Fruit fly (Drosophila melanogaster) whole organism, adult: ENCODE results near the gene CG15642.

Experiments
- CG11617 ChIP-seq: fragments of 200-800 bp; sonication (Bioruptor generic); optimal IDR thresholded peaks from 2 replicates; lab custom pipeline; 2017; ENCODE audit warnings: mild to moderate bottlenecking, missing biosample characterization, missing genetic modification reagents, missing genetic modification characterization
- CG12768 ChIP-seq: fragments of 200-800 bp; sonication (Bioruptor generic); optimal IDR thresholded peaks from 2 replicates; lab custom pipeline; 2017; ENCODE audit warnings: missing biosample characterization, missing genetic modification characterization, mild to moderate bottlenecking, moderate library complexity, missing genetic modification reagents
- CG14711 ChIP-seq: fragments of 200-800 bp; sonication (Bioruptor generic); optimal IDR thresholded peaks from 2 replicates; lab custom pipeline; 2018; ENCODE audit warnings: missing biosample characterization, mild to moderate bottlenecking, missing genetic modification characterization, moderate library complexity
- CG1620 ChIP-seq: fragments of 200-800 bp; sonication (Bioruptor generic); optimal IDR thresholded peaks from 2 replicates; lab custom pipeline; 2016; ENCODE audit warnings: missing biosample characterization, missing genetic modification characterization
- CG33017 ChIP-seq: fragments of 200-800 bp; sonication (Bioruptor generic); optimal IDR thresholded peaks from 2 replicates; lab custom pipeline; 2018; ENCODE audit warnings: missing biosample characterization, mild to moderate bottlenecking, missing genetic modification characterization, moderate library complexity
- CG5204 ChIP-seq: fragments of 200-800 bp; sonication (Bioruptor generic); optimal IDR thresholded peaks from 2 replicates; lab custom pipeline; 2016; ENCODE audit warnings: missing biosample characterization, missing genetic modification characterization
- CG7045 ChIP-seq: fragments of 200-800 bp; sonication (Bioruptor generic); optimal IDR thresholded peaks from 2 replicates; lab custom pipeline; 2017; ENCODE audit warnings: missing biosample characterization, mild to moderate bottlenecking, missing genetic modification characterization
- CG7101 ChIP-seq: fragments of 200-800 bp; sonication (Bioruptor generic); optimal IDR thresholded peaks from 2 replicates; lab custom pipeline; 2018; ENCODE audit warnings: missing biosample characterization, mild to moderate bottlenecking, missing genetic modification characterization, moderate library complexity
- Clk ChIP-seq: fragments of 200-800 bp; sonication (Bioruptor generic); optimal IDR thresholded peaks from 2 replicates; lab custom pipeline; 2017; ENCODE audit warnings: missing biosample characterization, missing genetic modification characterization
- Crg-1 ChIP-seq: fragments of 200-800 bp; sonication (Bioruptor generic); optimal IDR thresholded peaks from 2 replicates; lab custom pipeline; 2016; ENCODE audit warnings: missing biosample characterization, missing genetic modification characterization
- Hr96 ChIP-seq: fragments of 200-800 bp; sonication (Bioruptor generic); optimal IDR thresholded peaks from 2 replicates; lab custom pipeline; 2016; ENCODE audit warnings: missing biosample characterization, missing genetic modification characterization
- Mnt ChIP-seq: fragments of 200-800 bp; sonication (Bioruptor generic); optimal IDR thresholded peaks from 2 replicates; lab custom pipeline; 2016; ENCODE audit warnings: missing biosample characterization, mild to moderate bottlenecking, missing genetic modification characterization
- bab1 ChIP-seq: fragments of 200-800 bp; sonication (Bioruptor generic); optimal IDR thresholded peaks from 3 replicates; lab custom pipeline; 2019; ENCODE audit warnings: missing biosample characterization, mild to moderate bottlenecking, missing genetic modification characterization, moderate library complexity
- cic ChIP-seq: fragments of 200-800 bp; sonication (Bioruptor generic); optimal IDR thresholded peaks from 2 replicates; lab custom pipeline; 2017; ENCODE audit warnings: missing biosample characterization, mild to moderate bottlenecking, missing genetic modification characterization, moderate library complexity
- cnc ChIP-seq, 2 experiments: fragments of >200 bp; optimal IDR thresholded peaks; 2 replicates each; lab custom pipeline; 2017
- kay ChIP-seq: fragments of 200-800 bp; sonication (Bioruptor generic); peaks from one replicate; lab custom pipeline; 2016; ENCODE audit warnings: missing biosample characterization, missing genetic modification characterization, borderline replicate concordance
- ovo ChIP-seq: fragments of 200-800 bp; sonication (Bioruptor generic); optimal IDR thresholded peaks from 2 replicates; lab custom pipeline; 2016; ENCODE audit warnings: missing biosample characterization, missing genetic modification characterization
- pad ChIP-seq: fragments of 200-800 bp; sonication (Bioruptor generic); optimal IDR thresholded peaks from 3 replicates; lab custom pipeline; 2017; ENCODE audit warnings: missing biosample characterization, missing genetic modification characterization, mild to moderate bottlenecking, moderate library complexity, missing genetic modification reagents
- tj ChIP-seq: fragments of 200-800 bp; sonication (Bioruptor generic); optimal IDR thresholded peaks from 3 replicates; lab custom pipeline; 2017; ENCODE audit warnings: missing biosample characterization, mild to moderate bottlenecking, missing genetic modification characterization, moderate library complexity
- toe ChIP-seq: fragments of 200-800 bp; sonication (Bioruptor generic); optimal IDR thresholded peaks from 2 replicates; lab custom pipeline; 2016; ENCODE audit warnings: missing biosample characterization, missing genetic modification characterization

Gene CG15642

dm6 chrX:15465410-15465809 is 2.1 kb downstream of the CG15642 start:
- TF ChIP-seq Mnt, result peak; percentile 15
- TF ChIP-seq CG11617 (GFP tag; lab: Kevin White, UChicago), result no peak
- no peak for TF ChIP-seq CG33017 (tag; lab: Kevin White, UChicago)
- TF ChIP-seq CG7045 (GFP tag; lab: Kevin White, UChicago), result no peak
- no peak for TF ChIP-seq cnc (optimal IDR thresholded peaks at IDR 0.05; lab: Kevin White, UChicago)
- TF ChIP-seq Clk (GFP tag; lab: Kevin White, UChicago), result no peak
- TF ChIP-seq kay, result no peak
- no peak for TF ChIP-seq tj (GFP tag; lab: Kevin White, UChicago)
- TF ChIP-seq CG12768, result no peak
- no peak for TF ChIP-seq bab1 (GFP tag; lab: Kevin White, UChicago)
- no peak for TF ChIP-seq CG5204 (GFP tag; lab: Kevin White, UChicago)
- no peak for TF ChIP-seq CG14711 (tag; lab: Kevin White, UChicago)
- peak; percentile 26 for TF ChIP-seq cic (GFP tag; lab: Kevin White, UChicago)
- no peak for TF ChIP-seq Crg-1 (GFP tag; lab: Kevin White, UChicago)
- peak; percentile 97 for TF ChIP-seq pad (GFP tag; lab: Kevin White, UChicago)
- no peak for TF ChIP-seq ovo
- no peak for TF ChIP-seq CG7101 (tag; lab: Kevin White, UChicago)
- no peak for TF ChIP-seq toe
- TF ChIP-seq Hr96, result no peak
- TF ChIP-seq CG1620, result no peak

dm6 chrX:15464531-15464930 is 3.0 kb downstream of the CG15642 start:
- no peak for TF ChIP-seq Hr96
- peak; percentile 5 for TF ChIP-seq cic (GFP tag; lab: Kevin White, UChicago)

dm6 chrX:15462436-15462857 is 5.1 kb downstream of the CG15642 start, which contains the start of the genes shtd, CG6294 and CG6299:
shtd (minus strand) TSS chrX:15462441.
CG6294 (plus strand) TSS chrX:15462722.
CG6299 (plus strand) TSS chrX:15462722.
- TF ChIP-seq cnc (optimal IDR thresholded peaks at IDR 0.05; lab: Kevin White, UChicago) (no peak), CG1620 (peak; percentile 36), kay (no peak), CG14711 (tag; lab: Kevin White, UChicago) (peak; percentile 24), Mnt (peak; percentile 19), CG7101 (tag; lab: Kevin White, UChicago) (no peak), CG7045 (GFP tag; lab: Kevin White, UChicago) (no peak), CG12768 (no peak), toe (no peak), pad (GFP tag; lab: Kevin White, UChicago) (no peak), bab1 (GFP tag; lab: Kevin White, UChicago) (peak; percentile 48), Clk (GFP tag; lab: Kevin White, UChicago) (no peak), CG33017 (tag; lab: Kevin White, UChicago) (no peak)

- TF ChIP-seq CG12768 (no peak), cic (GFP tag; lab: Kevin White, UChicago) (peak; percentile 54), CG1620 (peak; percentile 1), CG5204 (GFP tag; lab: Kevin White, UChicago) (no peak), CG14711 (tag; lab: Kevin White, UChicago) (peak; percentile 43), CG11617 (GFP tag; lab: Kevin White, UChicago) (peak; percentile 71), Hr96 (peak; percentile 21), Clk (GFP tag; lab: Kevin White, UChicago) (no peak), toe (peak; percentile 2), Crg-1 (GFP tag; lab: Kevin White, UChicago) (no peak), CG7045 (GFP tag; lab: Kevin White, UChicago) (peak; percentile 15), CG7101 (tag; lab: Kevin White, UChicago) (peak; percentile 67), kay (no peak), pad (GFP tag; lab: Kevin White, UChicago) (peak; percentile 61), Mnt (peak; percentile 81), bab1 (GFP tag; lab: Kevin White, UChicago) (peak; percentile 67), tj (GFP tag; lab: Kevin White, UChicago) (peak; percentile 59), ovo (peak; percentile 95), CG33017 (tag; lab: Kevin White, UChicago) (peak; percentile 2), cnc (optimal IDR thresholded peaks at IDR 0.05; lab: Kevin White, UChicago) (no peak)
Observed at dm6 chrX:15453121-15453520, 14.4 kb downstream of the CG15642 start, which contains the start of gene CG11655. CG11655 (plus strand) TSS chrX:15453471.

DNA sequence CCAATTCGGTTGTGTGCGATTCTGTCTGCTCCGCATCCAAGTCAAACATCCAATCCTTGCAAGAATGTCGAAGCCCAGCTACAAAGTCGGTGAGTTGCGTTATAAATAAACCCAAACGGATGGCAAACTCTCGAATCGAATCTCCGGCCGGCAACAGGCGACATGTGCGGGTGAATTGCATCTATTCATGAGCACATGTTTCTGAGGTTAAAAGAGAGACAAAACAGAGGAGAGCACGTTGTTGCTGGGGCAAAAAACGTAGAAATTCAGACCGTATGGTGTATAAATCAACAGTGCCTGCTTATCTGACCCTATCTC is 17.3 kb downstream of the CG15642 start:
- no peak for TF ChIP-seq CG14711 (tag; lab: Kevin White, UChicago)
- TF ChIP-seq CG12768, result no peak
- TF ChIP-seq Crg-1 (GFP tag; lab: Kevin White, UChicago), result no peak
- TF ChIP-seq Mnt, result peak; percentile 96
- TF ChIP-seq cnc (optimal IDR thresholded peaks at IDR 0.05; lab: Kevin White, UChicago), result peak in 1 of 2 experiments; percentile 18

dm6 chrX:15449490-15450326 is 17.8 kb downstream of the CG15642 start, which contains the start of the genes Scamp and Ahcy:
Scamp (minus strand) TSS chrX:15449883.
Ahcy (plus strand) TSS chrX:15450261.
- TF ChIP-seq Crg-1 (GFP tag; lab: Kevin White, UChicago) (peak; percentile 11), CG33017 (tag; lab: Kevin White, UChicago) (no peak), CG11617 (GFP tag; lab: Kevin White, UChicago) (peak; percentile 37), kay (peak; percentile 51), cnc (optimal IDR thresholded peaks at IDR 0.05; lab: Kevin White, UChicago) (peak in 1 of 2 experiments; percentile 35), Mnt (no peak), CG5204 (GFP tag; lab: Kevin White, UChicago) (peak; percentile 40), bab1 (GFP tag; lab: Kevin White, UChicago) (no peak), tj (GFP tag; lab: Kevin White, UChicago) (no peak), pad (GFP tag; lab: Kevin White, UChicago) (no peak), ovo (no peak), CG12768 (no peak), CG1620 (no peak), Clk (GFP tag; lab: Kevin White, UChicago) (no peak), CG14711 (tag; lab: Kevin White, UChicago) (no peak), Hr96 (peak; percentile 31), cic (GFP tag; lab: Kevin White, UChicago) (no peak), toe (peak; percentile 23), CG7101 (tag; lab: Kevin White, UChicago) (peak; percentile 11)
